Fruit fly (Drosophila melanogaster) whole organism, wandering third instar larva: ENCODE data around the gene Npc2a.

Experiments
- Abd-B ChIP-seq: fragments of >200 bp; optimal IDR thresholded peaks from 2 replicates; lab custom pipeline; 2017; ENCODE audit warnings: missing biosample characterization, missing genetic modification characterization
- CG32264 ChIP-seq: fragments of 200-800 bp; sonication (Bioruptor generic); optimal IDR thresholded peaks from 2 replicates; lab custom pipeline; 2016; ENCODE audit warnings: missing biosample characterization, missing genetic modification characterization
- Dfd ChIP-seq: fragments of >200 bp; optimal IDR thresholded peaks from 2 replicates; lab custom pipeline; 2017; ENCODE audit warnings: missing biosample characterization, missing genetic modification characterization
- N ChIP-seq: fragments of >200 bp; optimal IDR thresholded peaks from 2 replicates; lab custom pipeline; 2018; ENCODE audit warnings: missing biosample characterization, missing external identifiers, missing genetic modification characterization
- OdsH ChIP-seq: fragments of 200-800 bp; sonication (Bioruptor generic); optimal IDR thresholded peaks from 2 replicates; lab custom pipeline; 2016; ENCODE audit warnings: missing biosample characterization, mild to moderate bottlenecking, missing genetic modification characterization
- Vsx2 ChIP-seq: fragments of 200-300, 225-300 bp; sonication (Bioruptor generic); optimal IDR thresholded peaks from 2 replicates; lab custom pipeline; 2018; ENCODE audit warnings: missing biosample characterization, missing genetic modification characterization; ENCODE audit not compliant: partially characterized antibody
- br ChIP-seq: fragments of 200-800 bp; sonication (Bioruptor generic); optimal IDR thresholded peaks from 2 replicates; lab custom pipeline; 2016; ENCODE audit warnings: missing biosample characterization, missing genetic modification characterization
- h ChIP-seq: fragments of 200-800 bp; sonication (Bioruptor generic); optimal IDR thresholded peaks from 3 replicates; lab custom pipeline; 2016; ENCODE audit warnings: missing biosample characterization, mild to moderate bottlenecking, missing genetic modification characterization
- psq ChIP-seq: fragments of 200-800 bp; sonication (Bioruptor generic); optimal IDR thresholded peaks from 3 replicates; lab custom pipeline; 2017; ENCODE audit warnings: missing biosample characterization, mild to moderate bottlenecking, missing genetic modification characterization, moderate library complexity
- rgr ChIP-seq: fragments of 200-800 bp; sonication (Bioruptor generic); optimal IDR thresholded peaks from 3 replicates; lab custom pipeline; 2016; ENCODE audit warnings: missing biosample characterization, mild to moderate bottlenecking, missing genetic modification characterization
- sage ChIP-seq: fragments of 200-800 bp; sonication (Bioruptor generic); optimal IDR thresholded peaks from 2 replicates; lab custom pipeline; 2016; ENCODE audit warnings: missing biosample characterization, mild to moderate bottlenecking, missing genetic modification characterization
- usp ChIP-seq: fragments of >200 bp; optimal IDR thresholded peaks from 2 replicates; lab custom pipeline; 2017; ENCODE audit warnings: missing biosample characterization, missing genetic modification characterization

DNA sequence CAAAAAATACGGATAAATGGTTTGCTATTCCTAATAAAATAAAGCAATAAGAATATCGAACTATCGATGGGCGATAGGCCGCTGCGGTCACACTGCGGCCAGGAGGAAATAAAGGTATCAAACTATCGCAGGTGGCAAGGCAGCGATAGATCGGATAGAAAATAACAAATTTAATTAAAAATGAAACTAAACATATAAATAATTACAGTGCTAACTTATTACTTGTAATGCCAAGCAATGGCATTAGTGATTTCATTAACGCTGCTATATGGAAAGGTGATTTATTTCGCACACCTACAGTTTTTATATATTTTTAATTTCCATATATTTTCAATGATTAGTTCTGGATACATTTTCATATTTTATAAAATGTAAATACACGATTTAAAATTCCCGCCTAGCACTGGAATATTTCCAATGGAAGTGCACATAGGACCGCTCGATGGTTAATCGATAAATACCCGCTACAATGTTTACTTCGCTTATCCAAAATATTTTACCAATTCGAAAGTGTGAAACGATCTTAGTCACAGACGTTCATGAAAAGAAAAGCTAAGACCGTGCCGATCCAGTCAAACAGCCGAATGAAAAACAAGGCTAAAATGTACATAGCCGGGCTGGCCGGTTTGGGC is 7.3 kb upstream of the Npc2a start, which contains the start of the genes CG15356 and CG15362:
- TF ChIP-seq Dfd (GFP tag; lab: Kevin White, UChicago) (no peak), usp (GFP tag; lab: Kevin White, UChicago) (no peak), Abd-B (GFP tag; lab: Kevin White, UChicago) (no peak), h (peak; percentile 57), N (GFP tag; lab: Kevin White, UChicago) (no peak), rgr (GFP tag; lab: Kevin White, UChicago) (peak; percentile 6), br (GFP tag; lab: Kevin White, UChicago) (no peak), Vsx2 (GFP tag; lab: Kevin White, UChicago) (no peak), psq (GFP tag; lab: Kevin White, UChicago) (no peak), OdsH (GFP tag; lab: Kevin White, UChicago) (no peak), CG32264 (GFP tag; lab: Kevin White, UChicago) (peak; percentile 14), sage (peak; percentile 77)
